Worm (Caenorhabditis elegans) whole organism, L1 larva: ENCODE measurements around the gene C10G8.8.

ENCODE experiments used
- C04F5.9 ChIP-seq: sonication (generic microtip); optimal IDR thresholded peaks from 2 replicates; lab custom pipeline; 2016; ENCODE audit warnings: missing genetic modification characterization, missing compliant biosample characterization
- C34B4.2 ChIP-seq: sonication (generic microtip); optimal IDR thresholded peaks from 2 replicates; lab custom pipeline; 2017; ENCODE audit warnings: mild to moderate bottlenecking, missing genetic modification characterization, missing compliant biosample characterization
- F16B12.6 ChIP-seq: fragments of 150-350 bp; optimal IDR thresholded peaks from 2 replicates; lab custom pipeline; 2014; ENCODE audit warnings: missing biosample characterization, missing genetic modification characterization
- Y116A8C.19 ChIP-seq: sonication (generic microtip); optimal IDR thresholded peaks from 2 replicates; lab custom pipeline; 2016; ENCODE audit warnings: missing compliant biosample characterization, missing genetic modification characterization, borderline replicate concordance
- alr-1 ChIP-seq: fragments of 200-800 bp; sonication (Bioruptor generic); optimal IDR thresholded peaks from 2 replicates; lab custom pipeline; 2018; ENCODE audit warnings: borderline replicate concordance, mild to moderate bottlenecking, missing genetic modification characterization, missing compliant biosample characterization
- aly-2 ChIP-seq: fragments of 150-350 bp; optimal IDR thresholded peaks from 2 replicates; lab custom pipeline; 2014; ENCODE audit warnings: missing biosample characterization, missing genetic modification characterization
- ama-1 ChIP-seq: fragments of 150-350 bp; optimal IDR thresholded peaks from 2 replicates; lab custom pipeline; 2014
- blmp-1 ChIP-seq: fragments of 150-350 bp; optimal IDR thresholded peaks from 2 replicates; lab custom pipeline; 2014; ENCODE audit warnings: missing biosample characterization, missing genetic modification characterization
- ceh-82 ChIP-seq, 3 experiments: fragments of 150-350 bp in 1 of 3; sonication (generic microtip) in 2 of 3; optimal IDR thresholded peaks; 2 replicates each; lab custom pipeline; 2014 to 2017; ENCODE audit warnings: missing biosample characterization in 3 of 3, missing genetic modification characterization in 3 of 3
- dpl-1 ChIP-seq, 3 experiments: fragments of 150-350 bp in 2 of 3; sonication (generic microtip) in 1 of 3; optimal IDR thresholded peaks; 2 replicates each; lab custom pipeline; 2014 to 2017; ENCODE audit warnings: missing biosample characterization in 3 of 3, missing genetic modification characterization in 3 of 3, missing genetic modification reagents in 3 of 3
- dsc-1 ChIP-seq: sonication (generic microtip); optimal IDR thresholded peaks from 2 replicates; lab custom pipeline; 2016; ENCODE audit warnings: mild to moderate bottlenecking, missing genetic modification characterization, missing compliant biosample characterization
- fkh-8 ChIP-seq: sonication (generic microtip); optimal IDR thresholded peaks from 2 replicates; lab custom pipeline; 2016; ENCODE audit warnings: mild to moderate bottlenecking, missing genetic modification characterization, missing compliant biosample characterization
- fos-1 ChIP-seq: fragments of 150-350 bp; optimal IDR thresholded peaks from 2 replicates; lab custom pipeline; 2014; ENCODE audit warnings: missing biosample characterization, missing genetic modification characterization
- hlh-4 ChIP-seq: sonication (generic microtip); optimal IDR thresholded peaks from 2 replicates; lab custom pipeline; 2016; ENCODE audit warnings: mild to moderate bottlenecking, missing genetic modification characterization, missing compliant biosample characterization
- irx-1 ChIP-seq: sonication (generic microtip); optimal IDR thresholded peaks from 2 replicates; lab custom pipeline; 2016; ENCODE audit warnings: missing genetic modification characterization, missing compliant biosample characterization
- jun-1 ChIP-seq: fragments of 150-350 bp; optimal IDR thresholded peaks from 2 replicates; lab custom pipeline; 2014; ENCODE audit warnings: missing biosample characterization, missing genetic modification reagents, missing genetic modification characterization
- lin-15B ChIP-seq: fragments of 150-350 bp; sonication (generic microtip); optimal IDR thresholded peaks from 3 replicates; lab custom pipeline; 2014; ENCODE audit warnings: missing biosample characterization, missing genetic modification characterization
- lin-35 ChIP-seq, 2 experiments: fragments of 150-350 bp; optimal IDR thresholded peaks; 2 replicates each; lab custom pipeline; 2014; ENCODE audit warnings: missing biosample characterization in 2 of 2, missing genetic modification characterization in 2 of 2, missing genetic modification reagents in 2 of 2
- lin-39 ChIP-seq: fragments of 150-350 bp; optimal IDR thresholded peaks from 2 replicates; lab custom pipeline; 2014; ENCODE audit warnings: missing biosample characterization, missing genetic modification reagents, missing genetic modification characterization
- lir-3 ChIP-seq: sonication (generic microtip); optimal IDR thresholded peaks from 2 replicates; lab custom pipeline; 2016; ENCODE audit warnings: mild to moderate bottlenecking, missing genetic modification characterization, moderate library complexity, missing compliant biosample characterization; ENCODE audit not compliant: poor library complexity
- nhr-11 ChIP-seq: fragments of 150-350 bp; optimal IDR thresholded peaks from 2 replicates; lab custom pipeline; 2014; ENCODE audit warnings: missing biosample characterization, missing genetic modification characterization
- nhr-28 ChIP-seq: fragments of 150-350 bp; optimal IDR thresholded peaks from 2 replicates; lab custom pipeline; 2014; ENCODE audit warnings: missing biosample characterization, missing genetic modification characterization
- nhr-76 ChIP-seq: sonication (generic microtip); optimal IDR thresholded peaks from 2 replicates; lab custom pipeline; 2017; ENCODE audit warnings: missing biosample characterization, missing genetic modification characterization
- nhr-77 ChIP-seq: fragments of 150-350 bp; optimal IDR thresholded peaks from 2 replicates; lab custom pipeline; 2014; ENCODE audit warnings: missing biosample characterization, missing genetic modification characterization
- nhr-84 ChIP-seq: sonication (generic microtip); optimal IDR thresholded peaks from 2 replicates; lab custom pipeline; 2017; ENCODE audit warnings: missing biosample characterization, missing genetic modification characterization
- nhr-90 ChIP-seq: sonication (generic microtip); optimal IDR thresholded peaks from 2 replicates; lab custom pipeline; 2016; ENCODE audit warnings: mild to moderate bottlenecking, missing genetic modification characterization, missing compliant biosample characterization; ENCODE audit not compliant: poor library complexity
- pax-3 ChIP-seq: fragments of 200-800 bp; sonication (Bioruptor generic); optimal IDR thresholded peaks from 2 replicates; lab custom pipeline; 2018; ENCODE audit warnings: mild to moderate bottlenecking, missing genetic modification characterization, moderate library complexity, missing compliant biosample characterization
- rnt-1 ChIP-seq: sonication (generic microtip); optimal IDR thresholded peaks from 2 replicates; lab custom pipeline; 2016; ENCODE audit warnings: mild to moderate bottlenecking, missing genetic modification characterization, moderate library complexity, missing compliant biosample characterization
- skn-1 ChIP-seq: fragments of 150-350 bp; optimal IDR thresholded peaks from 2 replicates; lab custom pipeline; 2014; ENCODE audit warnings: missing biosample characterization, missing genetic modification characterization
- snpc-4 ChIP-seq: fragments of 150-350 bp; optimal IDR thresholded peaks from 2 replicates; lab custom pipeline; 2014; ENCODE audit warnings: missing biosample characterization, missing genetic modification characterization
- sox-4 ChIP-seq: sonication (generic microtip); optimal IDR thresholded peaks from 2 replicates; lab custom pipeline; 2016; ENCODE audit warnings: missing genetic modification characterization, missing compliant biosample characterization
- sptf-1 ChIP-seq: fragments of 150-350 bp; optimal IDR thresholded peaks from 2 replicates; lab custom pipeline; 2014; ENCODE audit warnings: missing biosample characterization, missing genetic modification characterization
- sup-37 ChIP-seq: fragments of 200-800 bp; sonication (Bioruptor generic); optimal IDR thresholded peaks from 2 replicates; lab custom pipeline; 2018; ENCODE audit warnings: mild to moderate bottlenecking, missing genetic modification characterization, missing compliant biosample characterization
- tbx-2 ChIP-seq: sonication (generic microtip); optimal IDR thresholded peaks from 2 replicates; lab custom pipeline; 2016; ENCODE audit warnings: missing genetic modification characterization, missing compliant biosample characterization
- unc-130 ChIP-seq: fragments of 150-350 bp; optimal IDR thresholded peaks from 2 replicates; lab custom pipeline; 2017; ENCODE audit warnings: missing biosample characterization, missing genetic modification characterization, inconsistent platforms
- unc-98 ChIP-seq: fragments of 200-800 bp; sonication (Bioruptor generic); IDR thresholded peaks from 2 replicates; pipeline ENCODE4 v1.3.6; 2022; ENCODE audit warnings: missing genetic modification characterization, missing compliant biosample characterization
- vab-15 ChIP-seq: sonication (generic microtip); optimal IDR thresholded peaks from 2 replicates; lab custom pipeline; 2017; ENCODE audit warnings: missing genotype, mild to moderate bottlenecking, missing genetic modification characterization, missing compliant biosample characterization
- zip-4 ChIP-seq: fragments of 200-800 bp; sonication (Bioruptor generic); optimal IDR thresholded peaks from 2 replicates; lab custom pipeline; 2018; ENCODE audit warnings: mild to moderate bottlenecking, missing genetic modification characterization, moderate library complexity, missing compliant biosample characterization
- ztf-4 ChIP-seq: fragments of 150-350 bp; optimal IDR thresholded peaks from 2 replicates; lab custom pipeline; 2014; ENCODE audit warnings: missing biosample characterization, missing genetic modification characterization

The C10G8.8 gene

ce11 chrV:5362220-5362619, 34.0 kb upstream of the C10G8.8 start:
- TF ChIP-seq fkh-8 (peak; percentile 67), hlh-4 (tag; lab: Kevin White, UChicago) (no peak), pax-3 (tag; lab: Kevin White, UChicago) (peak; percentile 58), C04F5.9 (tag; lab: Kevin White, UChicago) (no peak), dsc-1 (tag; lab: Kevin White, UChicago) (peak; percentile 89), sox-4 (peak; percentile 31)

ce11 chrV:5358772-5359171, 30.6 kb upstream of the C10G8.8 start, which contains the start of gene nhr-216:
nhr-216 (minus strand) TSS chrV:5358872.
- TF ChIP-seq ztf-4 (no peak), nhr-11 (no peak), unc-98 (GFP tag; lab: Robert Waterston, UW) (no peak), nhr-84 (tag; lab: Kevin White, UChicago) (no peak), C34B4.2 (tag; lab: Kevin White, UChicago) (no peak)

ce11 chrV:5351483-5351882, 23.3 kb upstream of the C10G8.8 start, which contains the start of gene srd-9:
srd-9 (plus strand) TSS chrV:5351783.
- no peak for TF ChIP-seq blmp-1 (tag; lab: Kevin White, UChicago)
- no peak for TF ChIP-seq nhr-77 (tag; lab: Kevin White, UChicago)
- no peak for TF ChIP-seq lin-15B (tag; lab: Kevin White, UChicago)
- TF ChIP-seq aly-2 (tag; lab: Kevin White, UChicago), result no peak
- TF ChIP-seq tbx-2 (tag; lab: Kevin White, UChicago), result no peak
- TF ChIP-seq ama-1, result no peak
- TF ChIP-seq fos-1, result no peak
- TF ChIP-seq Y116A8C.19, result no peak
- no peak for TF ChIP-seq rnt-1 (tag; lab: Kevin White, UChicago)
- TF ChIP-seq dpl-1 (GFP tag; optimal IDR thresholded peaks at IDR 0.05; lab: Kevin White, UChicago), result no peak
- no peak for TF ChIP-seq alr-1
- TF ChIP-seq lin-39 (tag; lab: Kevin White, UChicago), result no peak
- TF ChIP-seq lin-35 (GFP tag; optimal IDR thresholded peaks at IDR 0.05; lab: Kevin White, UChicago), result no peak
- TF ChIP-seq nhr-76 (tag; lab: Kevin White, UChicago), result no peak
- no peak for TF ChIP-seq lir-3 (tag; lab: Kevin White, UChicago)
- no peak for TF ChIP-seq snpc-4
- no peak for TF ChIP-seq nhr-90
- TF ChIP-seq F16B12.6 (tag; lab: Kevin White, UChicago), result no peak
- no peak for TF ChIP-seq unc-130 (tag; lab: Kevin White, UChicago)
- no peak for TF ChIP-seq nhr-28

- no peak for TF ChIP-seq jun-1 (tag; lab: Kevin White, UChicago)
- TF ChIP-seq fos-1, result no peak
- TF ChIP-seq zip-4, result no peak
- TF ChIP-seq irx-1 (tag; lab: Kevin White, UChicago), result no peak
- no peak for TF ChIP-seq ceh-82 (tag; optimal IDR thresholded peaks at IDR 0.05; lab: Kevin White, UChicago)
- no peak for TF ChIP-seq tbx-2 (tag; lab: Kevin White, UChicago)
- no peak for TF ChIP-seq skn-1 (tag; lab: Kevin White, UChicago)
- no peak for TF ChIP-seq unc-98 (GFP tag; lab: Robert Waterston, UW)
- no peak for TF ChIP-seq sup-37 (GFP tag; lab: Kevin White, UChicago)
- TF ChIP-seq aly-2 (tag; lab: Kevin White, UChicago), result no peak
- TF ChIP-seq sptf-1 (tag; lab: Kevin White, UChicago), result no peak
- TF ChIP-seq vab-15 (tag; lab: Kevin White, UChicago), result no peak
Measured at ce11 chrV:5349471-5349870, 21.3 kb upstream of the C10G8.8 start, which contains the start of gene T09D3.3. T09D3.3 (minus strand) TSS chrV:5349571.
